Fruit fly (Drosophila melanogaster) Kc167 (cell line): ENCODE measurements around the gene Sec10.

ENCODE experiments used
- Myc ChIP-seq: fragments of >200 bp; optimal IDR thresholded peaks from 2 replicates; lab custom pipeline; 2017; ENCODE audit warnings: missing external identifiers
- Sin3A ChIP-seq: fragments of >200 bp; optimal IDR thresholded peaks from 2 replicates; lab custom pipeline; 2018; ENCODE audit warnings: missing external identifiers
- h ChIP-seq: fragments of >200 bp; optimal IDR thresholded peaks from 3 replicates; lab custom pipeline; 2018; ENCODE audit warnings: missing external identifiers
- insv ChIP-seq: fragments of >200 bp; optimal IDR thresholded peaks from 3 replicates; lab custom pipeline; 2018; ENCODE audit warnings: missing external identifiers
- psq ChIP-seq: fragments of >200 bp; optimal IDR thresholded peaks from 2 replicates; lab custom pipeline; 2017; ENCODE audit warnings: missing external identifiers
- ttk ChIP-seq: sonication (Bioruptor generic); optimal IDR thresholded peaks from 2 replicates; lab custom pipeline; 2017; ENCODE audit warnings: missing external identifiers

The Sec10 gene

dm6 chr3R:24121669-24122068 is 13.0 kb upstream of the Sec10 start:
- TF ChIP-seq h (lab: Kevin White, UChicago) (no peak), Sin3A (lab: Kevin White, UChicago) (no peak), insv (lab: Kevin White, UChicago) (no peak), Myc (no peak), psq (lab: Kevin White, UChicago) (no peak), ttk (lab: Kevin White, UChicago) (no peak)

dm6 chr3R:24122369-24122768 is 12.3 kb upstream of the Sec10 start:
- no peak for TF ChIP-seq Myc
- no peak for TF ChIP-seq h (lab: Kevin White, UChicago)
- no peak for TF ChIP-seq psq (lab: Kevin White, UChicago)
- no peak for TF ChIP-seq Sin3A (lab: Kevin White, UChicago)
- no peak for TF ChIP-seq ttk (lab: Kevin White, UChicago)
- TF ChIP-seq insv (lab: Kevin White, UChicago), result no peak

- no peak for TF ChIP-seq psq (lab: Kevin White, UChicago)
Observed at dm6 chr3R:24130080-24130479, 4.6 kb upstream of the Sec10 start, which contains the start of the genes GatB and Tsc1. Gene GatB, minus strand, starts transcription at chr3R:24130255. Gene Tsc1, plus strand, starts transcription at chr3R:24130307.

dm6 chr3R:24137311-24137945 is 2.8 kb downstream of the Sec10 start, which contains the start of gene Npc2f:
Gene Npc2f, plus strand, starts transcription at chr3R:24137895.
- no peak for TF ChIP-seq Myc
- TF ChIP-seq psq (lab: Kevin White, UChicago), result no peak
- no peak for TF ChIP-seq insv (lab: Kevin White, UChicago)
- TF ChIP-seq Sin3A (lab: Kevin White, UChicago), result no peak
- no peak for TF ChIP-seq ttk (lab: Kevin White, UChicago)
- TF ChIP-seq h (lab: Kevin White, UChicago), result no peak

dm6 chr3R:24138478-24139455 is 4.1 kb downstream of the Sec10 start:
- no peak for TF ChIP-seq Myc
- no peak for TF ChIP-seq Sin3A (lab: Kevin White, UChicago)
- no peak for TF ChIP-seq psq (lab: Kevin White, UChicago)
- no peak for TF ChIP-seq ttk (lab: Kevin White, UChicago)
- TF ChIP-seq insv (lab: Kevin White, UChicago), result no peak
- TF ChIP-seq h (lab: Kevin White, UChicago), result no peak

- TF ChIP-seq h (lab: Kevin White, UChicago) (no peak), Myc (no peak), Sin3A (lab: Kevin White, UChicago) (no peak), insv (lab: Kevin White, UChicago) (no peak), ttk (lab: Kevin White, UChicago) (no peak), psq (lab: Kevin White, UChicago) (no peak)
Observed at dm6 chr3R:24139646-24140130, 5.1 kb downstream of the Sec10 start.

- no peak for TF ChIP-seq ttk (lab: Kevin White, UChicago)
- TF ChIP-seq insv (lab: Kevin White, UChicago), result no peak
Observed at dm6 chr3R:24141013-24141592, 6.5 kb downstream of the Sec10 start, which contains the start of gene Kal1. Gene Kal1, plus strand, starts transcription at chr3R:24141395.

dm6 chr3R:24142971-24143370 is 8.3 kb downstream of the Sec10 start:
- TF ChIP-seq ttk (lab: Kevin White, UChicago), result no peak

- TF ChIP-seq h (lab: Kevin White, UChicago) (no peak), ttk (lab: Kevin White, UChicago) (no peak), insv (lab: Kevin White, UChicago) (no peak), Sin3A (lab: Kevin White, UChicago) (no peak), psq (lab: Kevin White, UChicago) (no peak), Myc (no peak)
Observed at dm6 chr3R:24143372-24143771, 8.7 kb downstream of the Sec10 start.

- TF ChIP-seq insv (lab: Kevin White, UChicago) (no peak), h (lab: Kevin White, UChicago) (no peak), psq (lab: Kevin White, UChicago) (no peak), Myc (no peak), ttk (lab: Kevin White, UChicago) (no peak), Sin3A (lab: Kevin White, UChicago) (no peak)
Observed at dm6 chr3R:24143779-24144178, 9.1 kb downstream of the Sec10 start.

dm6 chr3R:24144542-24144941 is 9.9 kb downstream of the Sec10 start:
- TF ChIP-seq Sin3A (lab: Kevin White, UChicago) (no peak), psq (lab: Kevin White, UChicago) (no peak)

- TF ChIP-seq Myc, result no peak
- TF ChIP-seq insv (lab: Kevin White, UChicago), result no peak
- no peak for TF ChIP-seq h (lab: Kevin White, UChicago)
- TF ChIP-seq Sin3A (lab: Kevin White, UChicago), result no peak
- no peak for TF ChIP-seq ttk (lab: Kevin White, UChicago)
- TF ChIP-seq psq (lab: Kevin White, UChicago), result no peak
Observed at dm6 chr3R:24148838-24149237, 14.2 kb downstream of the Sec10 start, which contains the start of gene Slimp. Gene Slimp, minus strand, starts transcription at chr3R:24148967.
